Fruit fly (Drosophila melanogaster): Measurements from ENCODE around the gene Polr2A.

Gene Polr2A

DNA sequence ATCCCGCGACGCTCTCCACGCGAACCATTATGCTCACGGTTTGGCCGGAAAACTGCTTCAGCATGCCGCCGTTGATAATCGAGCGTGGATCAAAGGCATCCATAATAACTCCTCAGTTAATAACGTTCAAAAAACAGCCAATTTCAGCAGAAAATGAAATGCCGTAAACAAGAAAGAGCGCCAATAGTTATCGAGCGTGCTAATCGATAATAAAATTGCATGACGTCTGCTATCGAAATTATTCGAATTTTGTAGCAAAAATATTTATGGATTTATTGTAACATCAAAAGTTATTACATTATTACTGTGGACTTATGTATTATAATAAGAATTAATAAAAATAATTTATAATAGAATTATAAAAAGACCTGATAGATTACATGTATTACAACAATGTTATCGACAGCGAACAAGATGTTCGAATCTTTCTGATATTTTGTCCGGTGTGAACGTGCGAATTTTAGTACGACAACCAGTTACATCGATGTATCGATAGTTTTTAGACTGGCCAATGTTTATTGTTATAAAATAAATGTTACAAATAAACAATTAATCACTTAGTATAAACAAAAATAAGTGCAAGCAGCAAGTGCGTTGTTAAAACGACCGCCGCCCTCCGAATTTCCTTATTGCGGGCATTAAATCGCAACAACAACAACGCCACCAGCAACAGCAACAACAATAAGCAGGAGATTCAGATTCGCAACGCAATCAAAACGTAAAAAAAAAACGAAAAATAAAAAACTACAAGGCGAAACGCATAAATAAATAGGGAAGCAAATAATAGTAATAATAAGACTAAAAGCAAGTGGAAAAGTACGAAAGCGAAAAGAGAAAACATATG, 45.7 kb upstream of the Polr2A start, which contains the start of the genes RPA3 and Met (continued):
- no peak for TF ChIP-seq ewg (GFP tag; optimal IDR thresholded peaks at IDR 0.05)
- TF ChIP-seq Fer2 (tag; optimal IDR thresholded peaks at IDR 0.05) = no peak
- no peak for TF ChIP-seq CG9609 (GFP tag; optimal IDR thresholded peaks at IDR 0.05)
- TF ChIP-seq Aef1 (GFP tag; IDR thresholded peaks at IDR 0.05) = no peak
- no peak for TF ChIP-seq sima (GFP tag; optimal IDR thresholded peaks at IDR 0.05)
- TF ChIP-seq zen (tag; optimal IDR thresholded peaks at IDR 0.05) = no peak
- TF ChIP-seq amos (GFP tag; IDR thresholded peaks at IDR 0.05; ENCODE audit: partially characterized antibody) = peak; percentile 64
- no peak; the same call in 1 of the 2 replicates for TF ChIP-seq MBD-R2 (GFP tag; IDR thresholded peaks at IDR 0.05)
- no peak for TF ChIP-seq CG8388 (GFP tag; optimal IDR thresholded peaks at IDR 0.05)
- TF ChIP-seq Taf1 (GFP tag; IDR thresholded peaks at IDR 0.05) = no peak
- TF ChIP-seq Side (GFP tag; optimal IDR thresholded peaks at IDR 0.05) = no peak
- TF ChIP-seq sisA (GFP tag; IDR thresholded peaks at IDR 0.05) = no peak
- TF ChIP-seq unpg (GFP tag; optimal IDR thresholded peaks at IDR 0.05) = no peak
- no peak for TF ChIP-seq Hsf (GFP tag; optimal IDR thresholded peaks at IDR 0.05)
- TF ChIP-seq CG17612 (GFP tag; IDR thresholded peaks at IDR 0.05) = no peak
- TF ChIP-seq Dfd (GFP tag; optimal IDR thresholded peaks at IDR 0.05) = no peak
- no peak for TF ChIP-seq trem (tag; optimal IDR thresholded peaks at IDR 0.05)
- TF ChIP-seq B-H1 (GFP tag; IDR thresholded peaks at IDR 0.05) = no peak
- no peak for TF ChIP-seq gsb-n (tag; optimal IDR thresholded peaks at IDR 0.05)
- no peak for TF ChIP-seq Dbx (GFP tag; IDR thresholded peaks at IDR 0.05)
- no peak for TF ChIP-seq Hey (tag; optimal IDR thresholded peaks at IDR 0.05)
- TF ChIP-seq slp2 (GFP tag; optimal IDR thresholded peaks at IDR 0.05) = no peak
- no peak for TF ChIP-seq sc (optimal IDR thresholded peaks at IDR 0.05)
- no peak for TF ChIP-seq sc (GFP tag; optimal IDR thresholded peaks at IDR 0.05)
- TF ChIP-seq caup (GFP tag; optimal IDR thresholded peaks at IDR 0.05; ENCODE audit: severe bottlenecking) = no peak
- TF ChIP-seq CG33213 (GFP tag; optimal IDR thresholded peaks at IDR 0.05) = no peak
- TF ChIP-seq E2f2 (GFP tag; IDR thresholded peaks at IDR 0.05) = peak; percentile 65
- TF ChIP-seq fd102C (GFP tag; optimal IDR thresholded peaks at IDR 0.05) = no peak
- no peak for TF ChIP-seq sug (tag; optimal IDR thresholded peaks at IDR 0.05)
- TF ChIP-seq CG8281 (tag; optimal IDR thresholded peaks at IDR 0.05) = no peak
- TF ChIP-seq croc (GFP tag; conservative IDR thresholded peaks at IDR 0.05) = no peak
- TF ChIP-seq NFAT (GFP tag; IDR thresholded peaks at IDR 0.05) = no peak
- TF ChIP-seq CG11696 (GFP tag; IDR thresholded peaks at IDR 0.05) = no peak
- peak; percentile 54 for TF ChIP-seq sens (GFP tag)
- no peak for TF ChIP-seq CG3281 (GFP tag; optimal IDR thresholded peaks at IDR 0.05)
- TF ChIP-seq CG2202 (tag; optimal IDR thresholded peaks at IDR 0.05) = no peak
- TF ChIP-seq dpn (GFP tag; optimal IDR thresholded peaks at IDR 0.05) = no peak
- TF ChIP-seq CG11504 (tag; optimal IDR thresholded peaks at IDR 0.05) = no peak
- TF ChIP-seq gce (GFP tag; IDR thresholded peaks at IDR 0.05) = no peak
- peak; percentile 68; the same call in 1 of the 2 replicates for TF ChIP-seq nerfin-2 (GFP tag; IDR thresholded peaks at IDR 0.05; ENCODE audit: partially characterized antibody)
- no peak for TF ChIP-seq CG13775 (GFP tag; optimal IDR thresholded peaks at IDR 0.05)
- no peak for TF ChIP-seq Rfx (GFP tag; IDR thresholded peaks at IDR 0.05)
- TF ChIP-seq CG4360 (GFP tag; IDR thresholded peaks at IDR 0.05) = no peak
- TF ChIP-seq CG12659 (GFP tag; optimal IDR thresholded peaks at IDR 0.05) = no peak
- no peak for TF ChIP-seq E2f1 (GFP tag; IDR thresholded peaks at IDR 0.05)
- no peak for TF ChIP-seq rib (GFP tag; IDR thresholded peaks at IDR 0.05)
- no peak for TF ChIP-seq phol (tag; optimal IDR thresholded peaks at IDR 0.05)
- no peak for TF ChIP-seq ATbp (GFP tag; optimal IDR thresholded peaks at IDR 0.05)
- no peak for TF ChIP-seq fru (optimal IDR thresholded peaks at IDR 0.05)
- no peak for TF ChIP-seq CG7786 (GFP tag; optimal IDR thresholded peaks at IDR 0.05)
- TF ChIP-seq CG1529 (GFP tag; optimal IDR thresholded peaks at IDR 0.05) = no peak

Measured in whole organism, embryonic.